Fruit fly (Drosophila melanogaster) ovary, adult (tissue): ENCODE results near the gene Tsp29Fa.

ENCODE experiments used
- CG17801 ChIP-seq: fragments of 200-800 bp; optimal IDR thresholded peaks from 2 replicates; lab custom pipeline; 2019; ENCODE audit warnings: missing biosample characterization, mild to moderate bottlenecking, missing genetic modification characterization, moderate library complexity; ENCODE audit not compliant: partially characterized antibody

The Tsp29Fa gene

dm6 chr2L:8956336-8956726, 22.6 kb downstream of the Tsp29Fa start:
- no peak for TF ChIP-seq CG17801

dm6 chr2L:8957152-8957551, 23.4 kb downstream of the Tsp29Fa start:
- no peak for TF ChIP-seq CG17801

DNA sequence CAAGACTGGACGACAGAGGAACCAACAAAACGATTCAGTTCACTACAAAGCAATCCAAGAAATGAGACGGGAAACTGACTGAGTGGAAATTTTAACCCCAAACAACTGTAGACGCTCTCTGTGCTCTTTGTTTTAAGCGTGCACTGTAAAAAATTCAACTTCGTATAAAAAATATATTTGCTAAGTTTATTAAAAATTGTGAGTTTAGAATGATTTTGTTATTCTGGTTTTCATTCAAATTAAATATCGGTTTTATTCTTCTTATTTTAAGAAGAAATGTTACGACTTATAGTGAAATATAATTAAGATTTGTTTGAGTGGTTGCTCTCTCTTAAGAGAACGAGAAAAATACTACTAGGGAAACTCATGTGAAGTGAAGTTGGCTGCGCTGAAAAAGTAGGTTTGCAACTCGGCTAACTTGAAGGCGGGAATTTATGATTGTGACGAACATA, 24.3 kb downstream of the Tsp29Fa start:
- TF ChIP-seq CG17801 = peak; percentile 84

- TF ChIP-seq CG17801 = no peak
These were observed 25.3 kb downstream of the Tsp29Fa start, which contains the start of gene CG31886 for dm6 chr2L:8959001-8959461. CG31886 (minus strand) TSS chr2L:8959051.

DNA sequence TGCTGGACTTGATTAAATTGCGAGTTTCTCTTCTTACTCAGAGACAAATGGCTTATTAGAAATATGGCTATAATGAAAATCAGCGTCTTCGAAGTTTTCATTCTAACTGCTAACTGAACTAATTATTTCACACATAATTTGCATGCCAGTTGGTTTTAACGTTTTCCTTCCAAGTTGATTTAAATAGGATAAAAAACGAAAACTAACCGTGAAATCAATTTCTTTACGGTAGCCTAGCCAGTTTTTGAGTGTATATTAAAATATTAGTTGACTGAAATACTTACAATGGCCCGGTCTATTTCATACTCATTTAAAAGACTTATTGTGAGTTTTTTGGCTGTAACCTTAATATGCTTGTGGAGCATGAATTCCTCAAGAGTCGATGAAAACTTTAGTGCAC, 28.5 kb downstream of the Tsp29Fa start, which contains the start of the genes CG9525 and CG32985:
CG9525 (minus strand) TSS at position 101 of the 400 bp plus-strand sequence.
CG32985 (plus strand) TSS at position 280 of the 400 bp plus-strand sequence.
- TF ChIP-seq CG17801 = no peak

dm6 chr2L:8964657-8965056, 30.9 kb downstream of the Tsp29Fa start, which contains the start of gene CG32984:
CG32984 (plus strand) TSS chr2L:8964957.
- TF ChIP-seq CG17801 = no peak

DNA sequence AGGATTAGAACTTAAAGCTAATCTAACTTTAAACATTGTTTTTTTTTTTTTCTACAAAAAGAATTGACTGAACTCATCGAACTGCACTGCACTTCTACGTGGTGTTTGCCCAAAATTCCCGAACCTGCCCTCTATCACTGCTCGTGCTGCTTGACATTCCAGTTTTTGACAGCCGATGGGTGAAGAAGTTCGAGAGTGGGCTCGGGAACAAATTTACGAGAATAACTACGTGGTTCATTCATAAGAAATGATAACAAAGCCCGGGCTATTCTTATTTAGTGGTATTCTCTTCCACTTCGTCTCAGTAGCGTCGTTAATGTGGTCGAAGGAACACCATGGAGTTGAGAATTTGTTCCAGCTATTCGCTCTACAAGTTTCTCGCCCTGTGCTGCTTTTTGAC, 33.5 kb downstream of the Tsp29Fa start, which contains the start of gene CG18088:
CG18088 (plus strand) TSS at position 301 of the 400 bp plus-strand sequence.
- no peak for TF ChIP-seq CG17801

- no peak for TF ChIP-seq CG17801
These were observed 39.1 kb downstream of the Tsp29Fa start for dm6 chr2L:8972905-8973304.

DNA sequence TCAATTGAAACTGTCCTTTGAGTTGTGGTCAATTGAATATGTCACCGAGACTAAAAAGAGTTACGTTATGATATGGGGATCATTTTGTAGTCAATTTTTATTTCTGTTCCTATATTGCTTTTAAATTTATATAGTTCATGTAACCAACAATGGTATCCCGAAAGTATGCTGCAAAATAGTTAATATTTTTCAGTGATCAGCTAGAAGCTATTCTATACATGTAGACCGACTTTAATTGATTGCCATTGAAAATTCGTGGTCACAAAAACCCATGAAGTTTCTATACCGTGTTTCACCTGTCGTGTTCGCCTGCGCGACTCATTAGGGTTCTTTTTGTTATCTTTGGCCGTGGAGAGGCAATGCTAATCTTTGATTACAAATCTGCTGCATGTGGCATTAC, 40.7 kb downstream of the Tsp29Fa start:
- no peak for TF ChIP-seq CG17801

- no peak for TF ChIP-seq CG17801
These were observed 41.6 kb downstream of the Tsp29Fa start, which contains the start of gene CG9541 for dm6 chr2L:8975328-8975727. CG9541 (minus strand) TSS chr2L:8975428.

dm6 chr2L:8980359-8980758, 46.6 kb downstream of the Tsp29Fa start, which contains the start of gene CG18662:
CG18662 (plus strand) TSS chr2L:8980659.
- no peak for TF ChIP-seq CG17801

DNA sequence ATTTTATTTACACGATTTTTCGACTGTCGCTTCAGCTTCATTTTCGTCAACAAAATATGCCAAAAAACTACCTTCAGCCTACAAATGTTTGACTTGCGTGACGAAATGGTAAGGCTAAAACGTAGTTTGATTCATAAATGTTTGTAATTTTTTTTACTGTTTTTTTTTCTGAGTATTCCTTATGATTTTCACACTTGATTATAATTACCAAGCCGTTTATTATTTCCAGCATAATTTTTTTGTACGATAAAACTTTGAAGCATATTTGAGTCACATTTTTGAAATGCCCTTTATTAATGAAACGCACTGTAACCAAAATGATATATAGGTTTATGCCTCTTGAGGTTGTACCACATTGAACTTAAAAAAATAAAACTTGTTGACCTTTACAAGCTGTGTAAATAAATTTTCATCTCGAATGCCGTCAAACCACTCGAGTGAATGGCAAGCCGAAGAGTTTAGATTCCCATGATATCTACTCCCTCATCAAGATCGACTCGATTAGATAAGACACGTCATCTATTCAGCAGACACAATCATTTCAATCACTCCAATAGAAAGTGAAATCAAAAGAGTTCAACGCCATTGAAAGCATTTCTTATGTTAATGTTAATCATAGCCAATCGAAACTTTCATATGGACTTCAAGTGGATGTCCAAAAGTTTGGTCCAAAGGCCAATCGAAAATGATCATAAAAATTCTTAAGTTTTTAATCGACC, 49.0 kb downstream of the Tsp29Fa start:
- no peak for TF ChIP-seq CG17801

dm6 chr2L:8984614-8985318, 51.0 kb downstream of the Tsp29Fa start, which contains the start of gene CG13101:
CG13101 (minus strand) TSS chr2L:8984872.
- peak; percentile 93 for TF ChIP-seq CG17801
